Fruit fly (Drosophila melanogaster) whole organism, pupa: Measurements from ENCODE around the gene CG31211.
A peak's percentile ranks its signal among the peaks of the same experiment; 100 is the strongest.

Experiments
- CG10348 ChIP-seq: fragments of 200-800 bp; sonication (Bioruptor generic); IDR thresholded peaks from 2 replicates; pipeline ENCODE4 v1.3.6; 2022; ENCODE audit warnings: missing biosample characterization, missing genetic modification characterization
- CG12605 ChIP-seq: fragments of 200-800 bp; sonication (Bioruptor generic); IDR thresholded peaks from 2 replicates; pipeline ENCODE4 v1.3.6; 2022; ENCODE audit warnings: missing biosample characterization, missing genetic modification characterization
- CG13204 ChIP-seq: fragments of 200-800 bp; sonication (Bioruptor generic); optimal IDR thresholded peaks from 2 replicates; lab custom pipeline; 2018; ENCODE audit warnings: missing biosample characterization, mild to moderate bottlenecking, missing genetic modification characterization, moderate library complexity
- CG14655 ChIP-seq: fragments of 200-800 bp; sonication (Bioruptor generic); optimal IDR thresholded peaks from 3 replicates; lab custom pipeline; 2017; ENCODE audit warnings: mild to moderate bottlenecking, missing biosample characterization, missing genetic modification reagents, missing genetic modification characterization
- CG15710 ChIP-seq: fragments of 200-800 bp; sonication (Bioruptor generic); optimal IDR thresholded peaks from 2 replicates; lab custom pipeline; 2018; ENCODE audit warnings: missing biosample characterization, mild to moderate bottlenecking, missing genetic modification characterization, moderate library complexity
- CG17806 ChIP-seq: fragments of 200-800 bp; sonication (Bioruptor generic); optimal IDR thresholded peaks from 2 replicates; lab custom pipeline; 2018; ENCODE audit warnings: missing biosample characterization, mild to moderate bottlenecking, missing genetic modification characterization, moderate library complexity
- CG32121 ChIP-seq: fragments of 200-800 bp; sonication (Bioruptor generic); IDR thresholded peaks from 2 replicates; pipeline ENCODE4 v1.3.6; 2022; ENCODE audit warnings: missing biosample characterization, missing genetic modification characterization
- CG34367 ChIP-seq: fragments of 200-800 bp; sonication (Bioruptor generic); optimal IDR thresholded peaks from 2 replicates; lab custom pipeline; 2018; ENCODE audit warnings: missing biosample characterization, mild to moderate bottlenecking, missing genetic modification characterization
- CG4496 ChIP-seq: fragments of 200-800 bp; sonication (Bioruptor generic); IDR thresholded peaks from 3 replicates; pipeline ENCODE4 v1.3.6; 2022; ENCODE audit warnings: missing biosample characterization, missing genetic modification characterization
- CG8159 ChIP-seq: fragments of 200-800 bp; sonication (Bioruptor generic); optimal IDR thresholded peaks from 3 replicates; lab custom pipeline; 2018; ENCODE audit warnings: missing biosample characterization, mild to moderate bottlenecking, missing genetic modification characterization, moderate library complexity
- CG8301 ChIP-seq: fragments of 200-800 bp; sonication (Bioruptor generic); optimal IDR thresholded peaks from 2 replicates; lab custom pipeline; 2018; ENCODE audit warnings: missing biosample characterization, mild to moderate bottlenecking, missing genetic modification characterization
- CG9948 ChIP-seq: fragments of 200-800 bp; sonication (Bioruptor generic); optimal IDR thresholded peaks from 2 replicates; lab custom pipeline; 2018; ENCODE audit warnings: missing biosample characterization, mild to moderate bottlenecking, missing genetic modification characterization, moderate library complexity
- D1 ChIP-seq: fragments of 200-800 bp; sonication (Bioruptor generic); optimal IDR thresholded peaks from 2 replicates; lab custom pipeline; 2018; ENCODE audit warnings: missing biosample characterization, mild to moderate bottlenecking, missing genetic modification characterization, moderate library complexity
- EcR ChIP-seq: fragments of 200-800 bp; sonication (Bioruptor generic); optimal IDR thresholded peaks from 3 replicates; lab custom pipeline; 2019; ENCODE audit warnings: missing biosample characterization, missing genetic modification characterization, mild to moderate bottlenecking, moderate library complexity, missing genetic modification reagents
- Ets98B ChIP-seq: fragments of 200-800 bp; sonication (Bioruptor generic); IDR thresholded peaks from 2 replicates; pipeline ENCODE4 v1.3.6; 2022; ENCODE audit warnings: missing biosample characterization, missing genetic modification characterization
- Pif1A ChIP-seq: fragments of 200-800 bp; sonication (Bioruptor generic); optimal IDR thresholded peaks from 3 replicates; lab custom pipeline; 2016; ENCODE audit warnings: missing biosample characterization, missing genetic modification characterization
- Pif1B ChIP-seq: fragments of 200-800 bp; sonication (Bioruptor generic); optimal IDR thresholded peaks from 3 replicates; lab custom pipeline; 2016; ENCODE audit warnings: missing biosample characterization, missing genetic modification characterization
- Snoo ChIP-seq: fragments of 200-800 bp; sonication (Bioruptor generic); optimal IDR thresholded peaks from 3 replicates; lab custom pipeline; 2017; ENCODE audit warnings: missing biosample characterization, mild to moderate bottlenecking, missing genetic modification characterization, inconsistent platforms
- fd96Ca ChIP-seq: fragments of 200-800 bp; sonication (Bioruptor generic); IDR thresholded peaks from 3 replicates; pipeline ENCODE4 v1.3.6; 2022; ENCODE audit warnings: missing biosample characterization, missing genetic modification characterization
- gl ChIP-seq: fragments of 200-800 bp; sonication (Bioruptor generic); optimal IDR thresholded peaks from 2 replicates; lab custom pipeline; 2018; ENCODE audit warnings: missing biosample characterization, mild to moderate bottlenecking, missing genetic modification characterization
- rn ChIP-seq: fragments of 200-800 bp; sonication (Bioruptor generic); IDR thresholded peaks from 2 replicates; pipeline ENCODE4 v1.3.6; 2022; ENCODE audit warnings: missing biosample characterization, missing genetic modification characterization

Gene CG31211

DNA sequence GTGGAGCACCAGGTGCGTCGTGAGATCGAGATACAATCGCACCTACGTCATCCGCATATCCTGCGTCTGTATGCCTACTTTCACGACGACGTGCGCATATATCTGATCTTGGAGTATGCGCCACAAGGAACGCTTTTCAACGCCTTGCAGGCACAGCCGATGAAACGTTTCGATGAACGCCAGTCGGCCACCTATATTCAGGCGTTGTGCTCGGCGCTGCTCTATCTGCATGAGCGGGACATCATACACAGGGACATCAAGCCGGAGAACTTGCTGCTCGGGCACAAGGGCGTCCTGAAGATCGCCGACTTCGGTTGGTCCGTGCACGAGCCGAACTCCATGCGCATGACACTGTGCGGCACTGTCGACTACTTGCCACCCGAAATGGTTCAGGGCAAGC is 14.5 kb downstream of the CG31211 start:
- no peak for TF ChIP-seq Snoo (tag; lab: Kevin White, UChicago)
- TF ChIP-seq CG8301 (tag; lab: Kevin White, UChicago), result no peak

DNA sequence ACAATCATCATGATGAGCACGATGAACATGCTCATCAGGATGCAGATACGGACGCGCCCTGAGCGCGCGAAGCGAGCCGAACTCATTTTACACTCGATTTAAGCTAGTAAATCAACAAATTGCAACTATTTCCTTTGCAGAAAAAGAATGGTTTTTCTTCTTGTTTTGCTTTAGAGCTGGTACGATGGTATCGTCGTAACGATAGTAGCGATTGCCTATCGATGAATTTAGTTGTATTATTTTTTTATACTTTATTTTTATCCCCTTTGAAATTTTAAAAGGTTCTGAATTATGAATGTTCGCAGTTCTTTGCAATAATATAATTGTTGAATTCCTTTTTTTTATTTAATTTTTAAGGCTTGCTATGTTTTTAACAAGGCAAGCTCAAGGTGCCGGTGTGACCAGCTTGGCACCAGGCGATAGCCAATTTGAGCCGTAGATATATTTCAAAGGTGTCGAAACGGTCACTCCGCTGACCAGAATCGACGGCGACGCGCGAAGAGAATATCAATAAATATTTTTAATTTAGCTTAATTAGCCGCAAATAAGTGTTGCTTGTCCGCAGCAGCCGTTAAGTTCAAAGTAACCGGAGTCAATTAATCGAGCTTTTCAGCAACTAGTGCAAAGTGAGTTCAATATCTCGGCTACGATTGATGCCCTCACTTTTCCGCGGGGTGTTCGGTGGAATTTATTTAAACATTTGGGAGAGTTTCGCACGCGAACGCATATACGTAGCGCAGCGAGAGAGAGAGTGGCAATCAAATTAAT is 18.0 kb downstream of the CG31211 start, which contains the start of the genes CG12213 and GC1:
Gene CG12213, minus strand, starts transcription at position 430 of the 768 bp plus-strand sequence.
Gene GC1, plus strand, starts transcription at position 447 of the 768 bp plus-strand sequence.
- TF ChIP-seq CG14655 (no peak), CG32121 (no peak; the same call in 1 of the 2 replicates), CG8159 (tag; lab: Kevin White, UChicago) (peak; percentile 35), Pif1B (GFP tag; lab: Kevin White, UChicago) (no peak), CG34367 (tag; lab: Kevin White, UChicago) (peak; percentile 8), Ets98B (0 out of 2 replicates have a peak, but pooled peaks have one; percentile 10), fd96Ca (no peak), CG10348 (GFP tag; lab: Robert Waterston, UW) (0 out of 2 replicates have a peak, but pooled peaks have one; percentile 16), CG4496 (GFP tag; lab: Robert Waterston, UW) (no peak), rn (GFP tag; lab: Robert Waterston, UW) (no peak), CG17806 (no peak), Snoo (tag; lab: Kevin White, UChicago) (peak; percentile 4), Pif1A (GFP tag; lab: Kevin White, UChicago) (no peak), D1 (tag; lab: Kevin White, UChicago) (no peak), gl (tag; lab: Kevin White, UChicago) (no peak), CG8301 (tag; lab: Kevin White, UChicago) (no peak), CG9948 (tag; lab: Kevin White, UChicago) (peak; percentile 13), CG15710 (peak; percentile 24), CG13204 (GFP tag; lab: Kevin White, UChicago) (no peak), CG12605 (GFP tag; lab: Robert Waterston, UW) (no peak), EcR (GFP tag; lab: Kevin White, UChicago) (peak; percentile 1)

- no peak for TF ChIP-seq CG17806
- TF ChIP-seq EcR (GFP tag; lab: Kevin White, UChicago), result peak; percentile 84
Observed at dm6 chr3R:11968030-11968753, 18.7 kb downstream of the CG31211 start.

- TF ChIP-seq Snoo (tag; lab: Kevin White, UChicago), result no peak
- TF ChIP-seq CG8301 (tag; lab: Kevin White, UChicago), result peak; percentile 59
- TF ChIP-seq CG34367 (tag; lab: Kevin White, UChicago), result no peak
- TF ChIP-seq CG10348 (GFP tag; lab: Robert Waterston, UW), result no peak
- peak; percentile 10 for TF ChIP-seq Pif1B (GFP tag; lab: Kevin White, UChicago)
- peak; percentile 71 for TF ChIP-seq CG32121
- no peak for TF ChIP-seq EcR (GFP tag; lab: Kevin White, UChicago)
- TF ChIP-seq CG14655, result no peak
- peak; percentile 17 for TF ChIP-seq CG17806
- TF ChIP-seq fd96Ca, result no peak
- TF ChIP-seq CG12605 (GFP tag; lab: Robert Waterston, UW), result 0 out of 2 replicates have a peak, but pooled peaks have one; percentile 22
- TF ChIP-seq Pif1A (GFP tag; lab: Kevin White, UChicago), result no peak
- TF ChIP-seq CG8159 (tag; lab: Kevin White, UChicago), result peak; percentile 16
- peak; percentile 21 for TF ChIP-seq CG15710
- peak; percentile 66 for TF ChIP-seq Ets98B
- TF ChIP-seq D1 (tag; lab: Kevin White, UChicago), result no peak
- TF ChIP-seq CG4496 (GFP tag; lab: Robert Waterston, UW), result peak; percentile 45; the same call in 1 of the 3 replicates
- TF ChIP-seq rn (GFP tag; lab: Robert Waterston, UW), result no peak
- TF ChIP-seq gl (tag; lab: Kevin White, UChicago), result no peak
- TF ChIP-seq CG9948 (tag; lab: Kevin White, UChicago), result peak; percentile 8
- no peak for TF ChIP-seq CG13204 (GFP tag; lab: Kevin White, UChicago)
Observed at dm6 chr3R:11969217-11969616, 19.7 kb downstream of the CG31211 start.

dm6 chr3R:11971394-11971793 is 21.9 kb downstream of the CG31211 start, which contains the start of gene GC2:
TSS of gene GC2 (plus strand) at chr3R:11971694.
- TF ChIP-seq CG12605 (GFP tag; lab: Robert Waterston, UW) (no peak), fd96Ca (no peak), CG15710 (no peak), CG14655 (no peak), D1 (tag; lab: Kevin White, UChicago) (no peak), CG17806 (no peak), CG32121 (no peak)
- TF ChIP-seq, all 21 proteins: peak for 0

- TF ChIP-seq EcR (GFP tag; lab: Kevin White, UChicago), result peak; percentile 24
- no peak for TF ChIP-seq Pif1B (GFP tag; lab: Kevin White, UChicago)
Observed at dm6 chr3R:11973826-11974225, 24.3 kb downstream of the CG31211 start.
